Worm (Caenorhabditis elegans) whole organism, early embryonic: ENCODE results near the gene ttr-3.

Source experiments
- B0310.2 ChIP-seq: sonication (generic microtip); optimal IDR thresholded peaks from 2 replicates; lab custom pipeline; 2016; ENCODE audit warnings: mild to moderate bottlenecking, missing genetic modification characterization, missing compliant biosample characterization
- aly-1 ChIP-seq: sonication (generic microtip); optimal IDR thresholded peaks from 2 replicates; lab custom pipeline; 2016; ENCODE audit warnings: missing genetic modification characterization, missing compliant biosample characterization
- ama-1 ChIP-seq: fragments of 150-350 bp; optimal IDR thresholded peaks from 2 replicates; lab custom pipeline; 2014
- ceh-13 ChIP-seq: fragments of 200-800 bp; sonication (Bioruptor generic); optimal IDR thresholded peaks from 2 replicates; lab custom pipeline; 2018; ENCODE audit warnings: mild to moderate bottlenecking, missing genetic modification characterization, missing compliant biosample characterization
- ceh-36 ChIP-seq: sonication (generic microtip); optimal IDR thresholded peaks from 2 replicates; lab custom pipeline; 2016; ENCODE audit warnings: missing genetic modification characterization, inconsistent platforms, missing compliant biosample characterization
- ets-7 ChIP-seq: sonication (generic microtip); optimal IDR thresholded peaks from 2 replicates; lab custom pipeline; 2016; ENCODE audit warnings: missing genotype, missing genetic modification characterization, missing compliant biosample characterization
- flt-1 ChIP-seq: fragments of 200-800 bp; sonication (Bioruptor generic); IDR thresholded peaks from 2 replicates; pipeline ENCODE4 v1.3.6; 2022; ENCODE audit warnings: missing genetic modification characterization, missing compliant biosample characterization
- hmbx-1 ChIP-seq: sonication (generic microtip); optimal IDR thresholded peaks from 2 replicates; lab custom pipeline; 2016; ENCODE audit warnings: mild to moderate bottlenecking, missing genetic modification characterization, missing compliant biosample characterization
- pes-1 ChIP-seq: fragments of 200-800 bp; sonication (Bioruptor generic); IDR thresholded peaks from 2 replicates; pipeline ENCODE4 v1.3.6; 2022; ENCODE audit warnings: missing genetic modification reagents, missing genetic modification characterization, missing compliant biosample characterization
- scrt-1 ChIP-seq: fragments of 200-800 bp; sonication (Bioruptor generic); IDR thresholded peaks from 2 replicates; pipeline ENCODE4 v1.3.6; 2022; ENCODE audit warnings: missing genetic modification characterization, missing compliant biosample characterization
- sea-1 ChIP-seq: fragments of 200-800 bp; sonication (Bioruptor generic); conservative IDR thresholded peaks from 2 replicates; pipeline ENCODE4 v1.3.6; 2022; ENCODE audit warnings: missing genetic modification characterization, missing compliant biosample characterization
- tbx-11 ChIP-seq: fragments of 200-800 bp; sonication (Bioruptor generic); IDR thresholded peaks from 2 replicates; pipeline ENCODE4 v1.3.6; 2022; ENCODE audit warnings: missing genetic modification characterization, missing compliant biosample characterization
- tra-4 ChIP-seq: sonication (generic microtip); optimal IDR thresholded peaks from 2 replicates; lab custom pipeline; 2017; ENCODE audit warnings: missing genetic modification characterization, missing compliant biosample characterization

DNA sequence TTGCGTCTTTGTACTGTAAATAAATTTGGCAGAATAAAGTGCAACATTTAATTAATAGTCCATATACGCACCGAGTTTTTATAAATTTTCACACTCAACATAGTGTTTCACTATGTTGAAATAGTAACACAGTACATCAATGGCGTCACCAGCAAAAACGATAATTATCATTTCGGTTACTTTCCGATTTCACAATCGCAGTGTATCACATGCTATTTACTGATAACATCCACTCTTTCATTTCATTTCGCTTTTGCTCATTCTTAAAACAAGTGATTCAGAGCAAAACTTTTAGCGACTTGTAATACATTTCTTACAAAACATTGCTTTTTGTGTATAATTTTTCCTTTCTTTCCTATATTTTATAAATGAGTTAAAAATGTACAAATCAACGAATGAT is 12.8 kb downstream of the ttr-3 start, which contains the start of gene cbp-3:
- TF ChIP-seq pes-1 (GFP tag; lab: Robert Waterston, UW) = no peak
- TF ChIP-seq ama-1 (lab: Kevin White, UChicago) = no peak
- TF ChIP-seq aly-1 (tag; lab: Kevin White, UChicago) = no peak
- TF ChIP-seq ceh-36 (tag; lab: Kevin White, UChicago) = no peak
- TF ChIP-seq sea-1 (GFP tag; lab: Robert Waterston, UW) = no peak
- no peak for TF ChIP-seq tbx-11 (GFP tag; lab: Robert Waterston, UW)
- no peak for TF ChIP-seq ets-7 (tag; lab: Kevin White, UChicago)
- TF ChIP-seq flt-1 = no peak
- TF ChIP-seq tra-4 (tag; lab: Kevin White, UChicago) = no peak
- no peak for TF ChIP-seq B0310.2 (tag; lab: Kevin White, UChicago)
- TF ChIP-seq ceh-13 = no peak
- TF ChIP-seq scrt-1 (GFP tag; lab: Robert Waterston, UW) = no peak
- no peak for TF ChIP-seq hmbx-1
